Fruit fly (Drosophila melanogaster): ENCODE results near the gene EMC1.

EMC1 gene

dm6 chr3R:7907311-7907710 is at the start of gene EMC1, which contains the start of gene Taf7 (continued):
- TF ChIP-seq Fer3 (tag; optimal IDR thresholded peaks at IDR 0.05) (no peak), stwl (tag; optimal IDR thresholded peaks at IDR 0.05) (peak; percentile 54), ato (GFP tag; IDR thresholded peaks at IDR 0.05; ENCODE audit: partially characterized antibody) (no peak; the same call in none of the 2 replicates), CG3726 (GFP tag; IDR thresholded peaks at IDR 0.05) (no peak), YL-1 (GFP tag; optimal IDR thresholded peaks at IDR 0.05) (peak; percentile 46), unpg (GFP tag; optimal IDR thresholded peaks at IDR 0.05) (no peak), CG16813 (GFP tag; IDR thresholded peaks at IDR 0.05; ENCODE audit: partially characterized antibody) (peak; percentile 99), CG18476 (GFP tag; optimal IDR thresholded peaks at IDR 0.05) (no peak), Six4 (GFP tag; optimal IDR thresholded peaks at IDR 0.05) (no peak), CG12071 (GFP tag; optimal IDR thresholded peaks at IDR 0.05) (no peak), Dip3 (GFP tag; optimal IDR thresholded peaks at IDR 0.05) (peak; percentile 38), ac (GFP tag; optimal IDR thresholded peaks at IDR 0.05) (no peak), bbx (GFP tag; IDR thresholded peaks at IDR 0.05; ENCODE audit: partially characterized antibody) (peak; percentile 63), CG32532 (GFP tag; IDR thresholded peaks at IDR 0.05) (0 out of 2 replicates have a peak, but pooled peaks have one; percentile 22), Atf3 (GFP tag; optimal IDR thresholded peaks at IDR 0.05) (peak; percentile 29), Spps (tag; optimal IDR thresholded peaks at IDR 0.05) (no peak), pzg (GFP tag; optimal IDR thresholded peaks at IDR 0.05) (peak; percentile 83), ERR (GFP tag; optimal IDR thresholded peaks at IDR 0.05) (no peak), CG1233 (GFP tag; optimal IDR thresholded peaks at IDR 0.05) (no peak), CG15073 (GFP tag; optimal IDR thresholded peaks at IDR 0.05) (no peak), gcm (GFP tag; optimal IDR thresholded peaks at IDR 0.05) (no peak), HmgZ (tag; optimal IDR thresholded peaks at IDR 0.05) (peak; percentile 46), CG11560 (tag; IDR thresholded peaks at IDR 0.05) (no peak), eve (GFP tag; optimal IDR thresholded peaks at IDR 0.05) (no peak), CG6272 (GFP tag; IDR thresholded peaks at IDR 0.05) (peak; percentile 65), ems (GFP tag; optimal IDR thresholded peaks at IDR 0.05) (peak; percentile 32), CG8089 (GFP tag; optimal IDR thresholded peaks at IDR 0.05) (peak; percentile 24), D19B (GFP tag; optimal IDR thresholded peaks at IDR 0.05) (no peak), eyg (GFP tag; optimal IDR thresholded peaks at IDR 0.05) (no peak), Side (GFP tag; optimal IDR thresholded peaks at IDR 0.05) (peak; percentile 47), CG10565 (GFP tag; optimal IDR thresholded peaks at IDR 0.05) (no peak), Adf1 (GFP tag; IDR thresholded peaks at IDR 0.05) (no peak), Stat92E (GFP tag; optimal IDR thresholded peaks at IDR 0.05) (peak in 1 of 3 experiments; percentile 29), kah (GFP tag; optimal IDR thresholded peaks at IDR 0.05) (no peak), tll (GFP tag; optimal IDR thresholded peaks at IDR 0.05) (peak in 1 of 2 experiments; percentile 99), stc (GFP tag; IDR thresholded peaks at IDR 0.05) (no peak), Hey (tag; optimal IDR thresholded peaks at IDR 0.05) (no peak), Bdp1 (GFP tag; optimal IDR thresholded peaks at IDR 0.05) (peak; percentile 26), Deaf1 (tag; optimal IDR thresholded peaks at IDR 0.05) (no peak), disco-r (GFP tag; optimal IDR thresholded peaks at IDR 0.05) (no peak), Usf (GFP tag; optimal IDR thresholded peaks at IDR 0.05) (no peak), Hmr (GFP tag; optimal IDR thresholded peaks at IDR 0.05) (no peak), mld (GFP tag; IDR thresholded peaks at IDR 0.05; ENCODE audit: partially characterized antibody) (peak; percentile 72; the same call in 2 of the 3 replicates), sima (GFP tag; optimal IDR thresholded peaks at IDR 0.05) (no peak), nom (GFP tag; optimal IDR thresholded peaks at IDR 0.05) (no peak), hb (GFP tag; IDR thresholded peaks at IDR 0.05; ENCODE audit: partially characterized antibody) (peak; percentile 96), CG12236 (GFP tag; optimal IDR thresholded peaks at IDR 0.05) (peak; percentile 34), zen (tag; optimal IDR thresholded peaks at IDR 0.05) (peak; percentile 47), Sry-δ (GFP tag; optimal IDR thresholded peaks at IDR 0.05) (peak; percentile 100), CG4854 (GFP tag; optimal IDR thresholded peaks at IDR 0.05) (no peak)

Measured in whole organism, embryonic.